Fruit fly (Drosophila melanogaster): ENCODE results near the gene CG1662.

The CG1662 gene

DNA sequence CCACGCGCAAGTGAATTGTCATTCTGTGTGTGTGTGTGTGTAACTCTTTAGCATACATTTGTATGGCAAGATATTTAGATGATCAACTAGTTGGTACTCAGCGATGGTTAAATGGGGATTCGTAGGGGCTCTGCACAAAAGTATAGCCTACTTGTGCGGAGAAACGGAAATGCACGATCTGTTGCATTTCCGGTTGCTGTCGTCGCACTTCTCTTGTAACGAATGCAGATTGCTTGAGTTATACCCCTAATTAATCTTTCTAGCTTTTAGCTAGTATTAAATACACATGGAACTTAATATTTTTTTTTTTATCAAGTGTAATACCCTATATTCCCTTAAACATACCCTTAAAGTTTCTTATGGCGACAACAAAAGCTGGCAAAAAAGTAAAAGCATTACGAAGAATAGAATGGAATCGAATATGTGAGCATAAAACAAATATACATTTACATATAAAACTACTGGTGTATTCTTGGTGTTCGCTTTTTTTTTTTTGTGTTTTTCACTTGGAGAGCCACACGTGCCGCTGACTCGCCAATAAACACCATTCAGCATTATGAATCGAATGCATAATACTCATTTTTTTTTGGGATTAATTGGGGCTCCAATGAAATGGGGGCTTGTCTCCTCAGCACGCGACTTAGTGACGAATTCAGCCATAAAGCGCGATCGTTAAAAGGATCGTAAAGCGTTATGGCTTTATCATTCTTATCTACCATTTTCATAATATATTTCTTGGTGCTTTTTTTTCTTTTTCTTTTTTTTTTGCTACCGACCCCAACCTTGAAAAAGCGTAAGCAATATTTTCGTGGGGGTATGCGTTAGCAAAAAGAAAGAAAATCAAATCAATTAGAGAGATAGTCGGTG is 4.0 kb downstream of the CG1662 start (continued):
- no peak for TF ChIP-seq Asciz (GFP tag; optimal IDR thresholded peaks at IDR 0.05)
- TF ChIP-seq CG17186 (GFP tag; optimal IDR thresholded peaks at IDR 0.05) = no peak
- no peak for TF ChIP-seq CG10979 (tag; optimal IDR thresholded peaks at IDR 0.05)
- peak; percentile 40 for TF ChIP-seq CG12744 (GFP tag; optimal IDR thresholded peaks at IDR 0.05)
- TF ChIP-seq h (optimal IDR thresholded peaks at IDR 0.05) = no peak
- TF ChIP-seq sr (GFP tag; IDR thresholded peaks at IDR 0.05) = no peak
- 0 out of 3 replicates have a peak, but pooled peaks have one; percentile 12 for TF ChIP-seq Mrtf (GFP tag; IDR thresholded peaks at IDR 0.05)
- no peak for TF ChIP-seq odd (GFP tag; optimal IDR thresholded peaks at IDR 0.05)
- TF ChIP-seq CG15011 (GFP tag; optimal IDR thresholded peaks at IDR 0.05) = peak; percentile 72
- peak; percentile 51 for TF ChIP-seq ind (GFP tag; optimal IDR thresholded peaks at IDR 0.05)
- TF ChIP-seq CG7556 (GFP tag; optimal IDR thresholded peaks at IDR 0.05) = peak; percentile 28
- peak; percentile 61 for TF ChIP-seq CHES-1-like (GFP tag; optimal IDR thresholded peaks at IDR 0.05)
- TF ChIP-seq CG12391 (tag; optimal IDR thresholded peaks at IDR 0.05) = peak; percentile 22
- peak; percentile 11 for TF ChIP-seq Fer1 (GFP tag; optimal IDR thresholded peaks at IDR 0.05)
- TF ChIP-seq grau (tag; optimal IDR thresholded peaks at IDR 0.05) = peak; percentile 65
- peak; percentile 69 for TF ChIP-seq Usf (GFP tag; optimal IDR thresholded peaks at IDR 0.05)
- no peak for TF ChIP-seq Dp (GFP tag; optimal IDR thresholded peaks at IDR 0.05)
- TF ChIP-seq Jarid2 (GFP tag; optimal IDR thresholded peaks at IDR 0.05) = no peak
- TF ChIP-seq pb (GFP tag; optimal IDR thresholded peaks at IDR 0.05) = no peak
- TF ChIP-seq CG7928 (GFP tag; optimal IDR thresholded peaks at IDR 0.05) = peak; percentile 20
- peak; percentile 36 for TF ChIP-seq Chrac-16 (GFP tag; optimal IDR thresholded peaks at IDR 0.05)
- peak in 1 of 2 experiments; percentile 23 for TF ChIP-seq Hr51 (GFP tag; optimal IDR thresholded peaks at IDR 0.05)
- peak; percentile 61 for TF ChIP-seq CG7839 (tag; optimal IDR thresholded peaks at IDR 0.05)
- TF ChIP-seq mld (GFP tag; IDR thresholded peaks at IDR 0.05; ENCODE audit: partially characterized antibody) = no peak
- TF ChIP-seq NK7.1 (GFP tag; optimal IDR thresholded peaks at IDR 0.05) = peak; percentile 18
- no peak for TF ChIP-seq CG30020 (tag; optimal IDR thresholded peaks at IDR 0.05)
- peak; percentile 64 for TF ChIP-seq bcd (GFP tag; optimal IDR thresholded peaks at IDR 0.05)
- peak; percentile 59 for TF ChIP-seq CG16815 (GFP tag; optimal IDR thresholded peaks at IDR 0.05)
- no peak for TF ChIP-seq CG18011 (GFP tag; optimal IDR thresholded peaks at IDR 0.05)
- TF ChIP-seq CG12155 (GFP tag; optimal IDR thresholded peaks at IDR 0.05) = peak; percentile 66
- peak; percentile 64; the same call in 2 of the 3 replicates for TF ChIP-seq dysf (GFP tag; IDR thresholded peaks at IDR 0.05)
- TF ChIP-seq Taf1 (GFP tag; IDR thresholded peaks at IDR 0.05) = peak; percentile 25; the same call in 1 of the 2 replicates
- TF ChIP-seq ranshi (GFP tag; IDR thresholded peaks at IDR 0.05) = peak; percentile 39; the same call in 1 of the 2 replicates
- TF ChIP-seq CG9727 (GFP tag; optimal IDR thresholded peaks at IDR 0.05) = peak; percentile 66
- no peak for TF ChIP-seq CG2875 (GFP tag; optimal IDR thresholded peaks at IDR 0.05)
- peak; percentile 4 for TF ChIP-seq CG13296 (GFP tag; optimal IDR thresholded peaks at IDR 0.05)
- TF ChIP-seq Ravus (GFP tag; IDR thresholded peaks at IDR 0.05) = peak; percentile 19
- peak; percentile 54 for TF ChIP-seq CG13775 (GFP tag; optimal IDR thresholded peaks at IDR 0.05)
- TF ChIP-seq pita (GFP tag; optimal IDR thresholded peaks at IDR 0.05) = no peak
- TF ChIP-seq H2.0 (GFP tag; IDR thresholded peaks at IDR 0.05) = no peak
- TF ChIP-seq dmrt99B (tag; optimal IDR thresholded peaks at IDR 0.05) = peak; percentile 13
- no peak for TF ChIP-seq TFAM (GFP tag; optimal IDR thresholded peaks at IDR 0.05)
- TF ChIP-seq tna (GFP tag; IDR thresholded peaks at IDR 0.05; ENCODE audit: partially characterized antibody) = no peak
- peak; percentile 41 for TF ChIP-seq Bteb2 (GFP tag; optimal IDR thresholded peaks at IDR 0.05)
- TF ChIP-seq maf-S (GFP tag; optimal IDR thresholded peaks at IDR 0.05) = peak; percentile 50
- TF ChIP-seq CG4404 (GFP tag; IDR thresholded peaks at IDR 0.05) = peak; percentile 60
- no peak for TF ChIP-seq CG8478 (optimal IDR thresholded peaks at IDR 0.05)
- no peak for TF ChIP-seq CG17359 (tag; optimal IDR thresholded peaks at IDR 0.05)
- peak; percentile 76 for TF ChIP-seq Ets97D (GFP tag; optimal IDR thresholded peaks at IDR 0.05)

Data from whole organism, embryonic.